Worm (Caenorhabditis elegans): ENCODE results near the gene K04F1.8.

Gene K04F1.8

DNA sequence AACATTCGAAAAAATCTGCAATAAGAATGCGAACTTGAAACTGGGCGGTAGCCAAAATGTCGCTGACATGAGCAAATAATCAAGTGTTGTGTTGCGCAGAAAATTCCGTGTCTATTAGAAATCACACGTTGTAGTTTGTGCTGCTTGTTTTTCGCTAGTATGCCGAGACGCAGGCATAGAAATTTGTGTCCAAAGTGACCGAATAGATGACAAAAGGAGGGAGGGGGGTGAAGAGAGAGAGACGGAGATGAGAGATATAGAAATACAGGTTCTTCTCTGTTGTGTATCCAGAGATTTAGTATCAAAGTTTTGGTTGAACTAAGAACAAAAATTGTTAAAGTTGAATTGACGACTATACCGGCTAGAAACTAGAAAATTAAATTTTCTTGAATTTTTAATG, 39.7 kb upstream of the K04F1.8 start (continued):
- TF ChIP-seq hlh-30 (tag; optimal IDR thresholded peaks at IDR 0.05; ENCODE audit: insufficient read depth) (peak; percentile 55), F44E2.7 (GFP tag; IDR thresholded peaks at IDR 0.05) (no peak), R02D3.7 (tag; optimal IDR thresholded peaks at IDR 0.05) (no peak), dmd-9 (GFP tag; IDR thresholded peaks at IDR 0.05) (no peak), tag-97 (GFP tag; IDR thresholded peaks at IDR 0.05) (no peak), dmd-6 (GFP tag; IDR thresholded peaks at IDR 0.05) (peak; percentile 39), aly-2 (tag; optimal IDR thresholded peaks at IDR 0.05) (no peak), vab-7 (GFP tag; IDR thresholded peaks at IDR 0.05) (no peak), pha-4 (GFP tag; IDR thresholded peaks at IDR 0.05) (no peak), pha-4 (tag; optimal IDR thresholded peaks at IDR 0.05) (no peak), T20F7.1 (GFP tag; optimal IDR thresholded peaks at IDR 0.05) (no peak), gei-8 (GFP tag; optimal IDR thresholded peaks at IDR 0.05) (no peak), ceh-62 (tag; optimal IDR thresholded peaks at IDR 0.05) (no peak), nhr-11 (tag; optimal IDR thresholded peaks at IDR 0.05) (no peak), nhr-25 (tag; optimal IDR thresholded peaks at IDR 0.05; ENCODE audit: borderline replicate concordance, insufficient read depth) (peak; percentile 32), zip-11 (GFP tag; IDR thresholded peaks at IDR 0.05) (no peak), ceh-32 (tag; optimal IDR thresholded peaks at IDR 0.05; ENCODE audit: poor library complexity) (no peak), mdl-1 (tag; optimal IDR thresholded peaks at IDR 0.05) (peak in 1 of 2 experiments; percentile 37), ztf-11 (tag; optimal IDR thresholded peaks at IDR 0.05) (no peak), tra-1 (GFP tag; IDR thresholded peaks at IDR 0.05) (no peak), nhr-28 (tag; optimal IDR thresholded peaks at IDR 0.05) (peak; percentile 100), mes-2 (tag; optimal IDR thresholded peaks at IDR 0.05; ENCODE audit: poor library complexity, severe bottlenecking) (peak; percentile 21)

DNA sequence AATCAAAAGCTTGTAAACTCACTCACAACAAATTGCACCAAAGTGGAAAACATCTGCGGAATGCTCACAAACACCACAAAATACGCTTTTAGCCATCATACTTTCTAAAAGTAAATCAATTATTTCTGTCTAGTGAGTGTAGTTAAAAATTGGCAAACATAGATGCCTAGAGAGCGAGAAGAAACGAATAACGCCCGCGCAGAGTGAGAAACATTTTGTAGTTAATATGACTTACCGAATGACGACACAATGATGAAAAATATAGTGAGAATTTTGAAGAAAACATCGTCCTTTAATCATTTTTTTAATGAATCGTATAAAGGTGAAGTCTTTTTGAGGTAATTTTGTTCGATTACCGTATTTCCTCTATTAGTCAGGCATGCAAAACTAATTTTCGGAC, 37.7 kb upstream of the K04F1.8 start, which contains the start of gene nhr-238:
Gene nhr-238 (minus strand): TSS at position 104 of the 400 bp plus-strand sequence.
- TF ChIP-seq nhr-42 (GFP tag; IDR thresholded peaks at IDR 0.05) (peak; percentile 85), nhr-77 (tag; optimal IDR thresholded peaks at IDR 0.05) (peak; percentile 99), gei-8 (GFP tag; optimal IDR thresholded peaks at IDR 0.05) (no peak), aha-1 (tag) (no peak), skn-1 (tag; optimal IDR thresholded peaks at IDR 0.05) (no peak), mdt-29 (GFP tag; IDR thresholded peaks at IDR 0.05) (no peak), dve-1 (tag; optimal IDR thresholded peaks at IDR 0.05; ENCODE audit: insufficient read depth) (peak; percentile 44), D1046.2 (GFP tag; IDR thresholded peaks at IDR 0.05) (no peak), ztf-7 (tag; optimal IDR thresholded peaks at IDR 0.05) (peak; percentile 75), ZK546.5 (tag; optimal IDR thresholded peaks at IDR 0.05) (no peak), tra-1 (GFP tag; IDR thresholded peaks at IDR 0.05) (no peak), nhr-41 (GFP tag; IDR thresholded peaks at IDR 0.05) (no peak), egl-27 (tag; optimal IDR thresholded peaks at IDR 0.05) (no peak), daf-16 (GFP tag; optimal IDR thresholded peaks at IDR 0.05) (no peak), daf-16 (tag; optimal IDR thresholded peaks at IDR 0.05) (peak; percentile 17), ceh-82 (tag; optimal IDR thresholded peaks at IDR 0.05) (no peak), nhr-28 (tag; optimal IDR thresholded peaks at IDR 0.05) (peak; percentile 100), zip-11 (GFP tag; IDR thresholded peaks at IDR 0.05) (no peak), Y48G9A.11 (GFP tag; IDR thresholded peaks at IDR 0.05) (no peak)

DNA sequence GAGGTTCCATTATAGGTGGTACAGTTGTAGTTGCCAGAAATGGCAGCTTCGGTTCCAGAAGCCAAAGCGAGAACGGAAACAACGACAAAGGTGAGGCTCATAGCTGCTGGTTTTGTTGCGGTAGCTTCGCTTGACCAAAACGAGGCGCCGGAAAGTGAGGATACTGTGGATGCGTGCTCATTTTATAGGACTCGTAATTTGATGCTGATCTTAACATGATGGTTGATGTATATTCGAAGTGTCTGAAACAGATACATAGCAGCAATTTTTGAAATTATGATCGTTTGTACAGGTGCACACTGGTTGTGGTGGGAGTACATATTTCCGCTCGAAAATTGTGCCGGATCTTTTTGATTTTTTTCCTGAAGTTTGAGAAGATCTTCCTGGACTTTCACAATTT, 35.9 kb upstream of the K04F1.8 start, which contains the start of gene Y46H3D.8:
Gene Y46H3D.8 (minus strand): TSS at position 101 of the 400 bp plus-strand sequence.
- TF ChIP-seq madf-5 (GFP tag; IDR thresholded peaks at IDR 0.05) (no peak), ZK337.2 (GFP tag; IDR thresholded peaks at IDR 0.05) (no peak), lin-39 (tag; optimal IDR thresholded peaks at IDR 0.05) (no peak), nhr-6 (tag; optimal IDR thresholded peaks at IDR 0.05) (no peak), snpc-4 (tag; optimal IDR thresholded peaks at IDR 0.05) (no peak), R02D3.7 (tag; optimal IDR thresholded peaks at IDR 0.05) (no peak)
